Worm (Caenorhabditis elegans) whole organism, L3 larva: ENCODE data around the gene Y54G2A.37.

Source experiments
- R02D3.7 ChIP-seq: fragments of 150-350 bp; optimal IDR thresholded peaks from 2 replicates; lab custom pipeline; 2014; ENCODE audit warnings: missing biosample characterization, missing genetic modification characterization
- ZK546.5 ChIP-seq: sonication (generic microtip); optimal IDR thresholded peaks from 2 replicates; lab custom pipeline; 2017; ENCODE audit warnings: missing biosample characterization, missing genetic modification characterization
- aly-2 ChIP-seq: fragments of 150-350 bp; optimal IDR thresholded peaks from 2 replicates; lab custom pipeline; 2014; ENCODE audit warnings: missing biosample characterization, missing genetic modification characterization
- ama-1 ChIP-seq: fragments of 150-350 bp; optimal IDR thresholded peaks from 2 replicates; lab custom pipeline; 2018
- ceh-16 ChIP-seq: sonication (generic microtip); optimal IDR thresholded peaks from 2 replicates; lab custom pipeline; 2017; ENCODE audit warnings: missing biosample characterization, missing genetic modification characterization
- ceh-28 ChIP-seq: fragments of 150-350 bp; optimal IDR thresholded peaks from 2 replicates; lab custom pipeline; 2014; ENCODE audit warnings: missing biosample characterization, missing genetic modification reagents, missing genetic modification characterization
- ceh-82 ChIP-seq: fragments of 150-350 bp; optimal IDR thresholded peaks from 2 replicates; lab custom pipeline; 2014; ENCODE audit warnings: missing biosample characterization, missing genetic modification characterization
- ceh-9 ChIP-seq: sonication (generic microtip); optimal IDR thresholded peaks from 2 replicates; lab custom pipeline; 2018; ENCODE audit warnings: missing biosample characterization, missing genetic modification characterization
- daf-12 ChIP-seq: fragments of 150-350 bp; optimal IDR thresholded peaks from 2 replicates; lab custom pipeline; 2014; ENCODE audit warnings: missing biosample characterization, missing genetic modification reagents, missing genetic modification characterization
- egl-27 ChIP-seq: sonication (generic microtip); optimal IDR thresholded peaks from 4 replicates; lab custom pipeline; 2017; ENCODE audit warnings: missing biosample characterization, missing genetic modification reagents, missing genetic modification characterization
- egl-5 ChIP-seq: fragments of 150-350 bp; optimal IDR thresholded peaks from 2 replicates; lab custom pipeline; 2017; ENCODE audit warnings: missing biosample characterization, missing genetic modification reagents, missing genetic modification characterization, inconsistent platforms
- elt-1 ChIP-seq: fragments of 150-350 bp; optimal IDR thresholded peaks from 2 replicates; lab custom pipeline; 2014; ENCODE audit warnings: missing biosample characterization, missing genetic modification characterization
- elt-2 ChIP-seq: sonication (generic microtip); optimal IDR thresholded peaks from 2 replicates; lab custom pipeline; 2016; ENCODE audit warnings: missing genetic modification reagents, mild to moderate bottlenecking, missing genetic modification characterization, missing compliant biosample characterization
- elt-3 ChIP-seq, 3 experiments: fragments of 150-350 bp in 1 of 3; sonication (generic microtip) in 2 of 3; optimal IDR thresholded peaks; 2 replicates in 2 of 3; 4 replicates in 1 of 3; lab custom pipeline; 2014 to 2017; ENCODE audit warnings: missing biosample characterization in 3 of 3, missing genetic modification characterization in 3 of 3
- eor-1 ChIP-seq, 2 experiments: fragments of 150-350 bp; optimal IDR thresholded peaks; 2 replicates each; lab custom pipeline; 2014 to 2018; ENCODE audit warnings: missing biosample characterization in 2 of 2, missing genetic modification characterization in 2 of 2
- fkh-10 ChIP-seq: sonication (generic microtip); optimal IDR thresholded peaks from 2 replicates; lab custom pipeline; 2017; ENCODE audit warnings: missing biosample characterization, missing genetic modification reagents, missing genetic modification characterization
- fkh-2 ChIP-seq: fragments of 150-350 bp; optimal IDR thresholded peaks from 2 replicates; lab custom pipeline; 2014; ENCODE audit warnings: missing biosample characterization, missing genetic modification reagents, missing genetic modification characterization
- fos-1 ChIP-seq: fragments of 150-350 bp; optimal IDR thresholded peaks from 2 replicates; lab custom pipeline; 2014; ENCODE audit warnings: missing biosample characterization, missing genetic modification characterization
- hmg-11 ChIP-seq: sonication (generic microtip); optimal IDR thresholded peaks from 2 replicates; lab custom pipeline; 2016; ENCODE audit warnings: missing genetic modification characterization, missing compliant biosample characterization
- jun-1 ChIP-seq: fragments of 150-350 bp; optimal IDR thresholded peaks from 2 replicates; lab custom pipeline; 2014; ENCODE audit warnings: missing biosample characterization, missing genetic modification reagents, missing genetic modification characterization
- lin-15B ChIP-seq: fragments of 150-350 bp; optimal IDR thresholded peaks from 2 replicates; lab custom pipeline; 2014; ENCODE audit warnings: missing biosample characterization, missing genetic modification characterization
- lin-39 ChIP-seq: fragments of 150-350 bp; optimal IDR thresholded peaks from 2 replicates; lab custom pipeline; 2018; ENCODE audit warnings: missing biosample characterization, missing genetic modification reagents, missing genetic modification characterization
- lsy-12 ChIP-seq: sonication (generic microtip); optimal IDR thresholded peaks from 2 replicates; lab custom pipeline; 2016; ENCODE audit warnings: mild to moderate bottlenecking, missing genetic modification characterization, missing compliant biosample characterization
- mdl-1 ChIP-seq: fragments of 150-350 bp; optimal IDR thresholded peaks from 2 replicates; lab custom pipeline; 2014; ENCODE audit warnings: missing biosample characterization, missing genetic modification characterization
- mml-1 ChIP-seq: fragments of 150-350 bp; sonication (generic microtip); optimal IDR thresholded peaks from 3 replicates; lab custom pipeline; 2014; ENCODE audit warnings: missing biosample characterization, missing genetic modification characterization
- nfya-1 ChIP-seq: sonication (generic microtip); optimal IDR thresholded peaks from 2 replicates; lab custom pipeline; 2017; ENCODE audit warnings: missing genetic modification characterization, mild to moderate bottlenecking, missing compliant biosample characterization, antibody characterized with exemption, moderate library complexity; ENCODE audit not compliant: insufficient read depth
- nhr-11 ChIP-seq: fragments of 150-350 bp; optimal IDR thresholded peaks from 2 replicates; lab custom pipeline; 2014; ENCODE audit warnings: missing biosample characterization, missing genetic modification characterization
- nhr-12 ChIP-seq: fragments of 150-350 bp; optimal IDR thresholded peaks from 2 replicates; lab custom pipeline; 2014; ENCODE audit warnings: missing biosample characterization, missing genetic modification characterization
- nhr-23 ChIP-seq: fragments of 150-350 bp; optimal IDR thresholded peaks from 2 replicates; lab custom pipeline; 2014; ENCODE audit warnings: missing biosample characterization, missing genetic modification reagents, missing genetic modification characterization
- nhr-237 ChIP-seq: fragments of 150-350 bp; optimal IDR thresholded peaks from 2 replicates; lab custom pipeline; 2014; ENCODE audit warnings: missing biosample characterization, missing genetic modification characterization
- nhr-25 ChIP-seq: sonication (generic microtip); optimal IDR thresholded peaks from 2 replicates; lab custom pipeline; 2017; ENCODE audit warnings: missing biosample characterization, missing genetic modification characterization
- nhr-28 ChIP-seq: fragments of 150-350 bp; optimal IDR thresholded peaks from 2 replicates; lab custom pipeline; 2014; ENCODE audit warnings: missing biosample characterization, missing genetic modification characterization
- nhr-43 ChIP-seq: sonication (generic microtip); optimal IDR thresholded peaks from 2 replicates; lab custom pipeline; 2016; ENCODE audit warnings: mild to moderate bottlenecking, missing genetic modification characterization, missing compliant biosample characterization; ENCODE audit not compliant: poor library complexity, severe bottlenecking
- nhr-67 ChIP-seq: fragments of 150-350 bp; optimal IDR thresholded peaks from 2 replicates; lab custom pipeline; 2014; ENCODE audit warnings: missing biosample characterization, missing genetic modification characterization
- nhr-76 ChIP-seq: fragments of 150-350 bp; sonication (generic microtip); optimal IDR thresholded peaks from 5 replicates; lab custom pipeline; 2014; ENCODE audit warnings: missing biosample characterization, missing genetic modification characterization
- nhr-77 ChIP-seq: fragments of 150-350 bp; optimal IDR thresholded peaks from 2 replicates; lab custom pipeline; 2014; ENCODE audit warnings: missing biosample characterization, missing genetic modification characterization
- pha-4 ChIP-seq: fragments of 150-350 bp; optimal IDR thresholded peaks from 2 replicates; lab custom pipeline; 2014; ENCODE audit warnings: missing biosample characterization, missing genetic modification reagents, missing genetic modification characterization
- pqm-1 ChIP-seq: fragments of 150-350 bp; optimal IDR thresholded peaks from 2 replicates; lab custom pipeline; 2017; ENCODE audit warnings: missing biosample characterization, missing genetic modification characterization, inconsistent platforms
- sea-2 ChIP-seq: fragments of 150-350 bp; sonication (generic microtip); optimal IDR thresholded peaks from 4 replicates; lab custom pipeline; 2014; ENCODE audit warnings: missing biosample characterization, missing genetic modification reagents, missing genetic modification characterization
- skn-1 ChIP-seq: fragments of 150-350 bp; optimal IDR thresholded peaks from 2 replicates; lab custom pipeline; 2014; ENCODE audit warnings: missing biosample characterization, missing genetic modification characterization
- snpc-4 ChIP-seq: fragments of 150-350 bp; optimal IDR thresholded peaks from 2 replicates; lab custom pipeline; 2014; ENCODE audit warnings: missing biosample characterization, missing genetic modification characterization
- tbx-2 ChIP-seq: sonication (generic microtip); optimal IDR thresholded peaks from 2 replicates; lab custom pipeline; 2016; ENCODE audit warnings: mild to moderate bottlenecking, missing genetic modification characterization, missing compliant biosample characterization
- unc-39 ChIP-seq: sonication (generic microtip); optimal IDR thresholded peaks from 4 replicates; lab custom pipeline; 2017; ENCODE audit warnings: missing biosample characterization, missing genetic modification characterization
- unc-62 ChIP-seq: fragments of 150-350 bp; sonication (generic microtip); optimal IDR thresholded peaks from 4 replicates; lab custom pipeline; 2014; ENCODE audit warnings: missing biosample characterization, missing genetic modification reagents, missing genetic modification characterization
- zag-1 ChIP-seq: fragments of 150-350 bp; optimal IDR thresholded peaks from 2 replicates; lab custom pipeline; 2014; ENCODE audit warnings: missing biosample characterization, missing genetic modification characterization
- ztf-11 ChIP-seq: fragments of 150-350 bp; optimal IDR thresholded peaks from 2 replicates; lab custom pipeline; 2014; ENCODE audit warnings: missing biosample characterization, missing genetic modification characterization
- ztf-4 ChIP-seq: fragments of 150-350 bp; optimal IDR thresholded peaks from 2 replicates; lab custom pipeline; 2014; ENCODE audit warnings: missing biosample characterization, missing genetic modification characterization

Gene Y54G2A.37

ce11 chrIV:2805525-2805924, 15.0 kb upstream of the Y54G2A.37 start, which contains the start of gene Y54G2A.45:
Gene Y54G2A.45 (plus strand): TSS chrIV:2805857.
- no peak for TF ChIP-seq fkh-10 (GFP tag; lab: Kevin White, UChicago)
- TF ChIP-seq tbx-2 (tag; lab: Kevin White, UChicago): peak; percentile 29
- peak; percentile 24 for TF ChIP-seq lsy-12 (tag; lab: Kevin White, UChicago)
- no peak for TF ChIP-seq mml-1
- TF ChIP-seq nhr-11 (tag; lab: Kevin White, UChicago): no peak
- TF ChIP-seq unc-39 (tag; lab: Kevin White, UChicago): no peak
- peak; percentile 30 for TF ChIP-seq hmg-11 (tag; lab: Kevin White, UChicago)
- no peak for TF ChIP-seq daf-12 (tag; lab: Kevin White, UChicago)
- no peak for TF ChIP-seq unc-62 (GFP tag; lab: Kevin White, UChicago)
- no peak for TF ChIP-seq egl-27 (tag; lab: Kevin White, UChicago)
- TF ChIP-seq pha-4 (tag; lab: Kevin White, UChicago): peak; percentile 40
- TF ChIP-seq fos-1 (tag; lab: Kevin White, UChicago): no peak
- TF ChIP-seq nhr-25: no peak
- TF ChIP-seq snpc-4 (tag; lab: Kevin White, UChicago): no peak
- TF ChIP-seq egl-5 (tag; lab: Kevin White, UChicago): no peak
- TF ChIP-seq nhr-43 (tag; lab: Kevin White, UChicago): peak; percentile 31
- no peak for TF ChIP-seq zag-1 (tag; lab: Kevin White, UChicago)
- TF ChIP-seq fkh-2 (tag; lab: Kevin White, UChicago): no peak
- no peak for TF ChIP-seq sea-2 (GFP tag; lab: Kevin White, UChicago)
- TF ChIP-seq nhr-237 (tag; lab: Kevin White, UChicago): no peak
- no peak for TF ChIP-seq nhr-23 (tag; lab: Kevin White, UChicago)
- TF ChIP-seq eor-1 (tag; optimal IDR thresholded peaks at IDR 0.05; lab: Kevin White, UChicago): no peak
- TF ChIP-seq lin-39 (tag; lab: Kevin White, UChicago): peak; percentile 10
- TF ChIP-seq nhr-12: no peak
- no peak for TF ChIP-seq ZK546.5 (tag; lab: Kevin White, UChicago)
- no peak for TF ChIP-seq nhr-77
- no peak for TF ChIP-seq R02D3.7
- no peak for TF ChIP-seq ama-1
- TF ChIP-seq mdl-1 (tag; lab: Kevin White, UChicago): no peak
- TF ChIP-seq ceh-82: no peak
- TF ChIP-seq ceh-16: no peak
- TF ChIP-seq elt-1 (tag; lab: Kevin White, UChicago): no peak
- TF ChIP-seq elt-2 (tag; lab: Kevin White, UChicago): peak; percentile 89
- TF ChIP-seq lin-15B: peak; percentile 6
- TF ChIP-seq ztf-4: no peak
- no peak for TF ChIP-seq ceh-28 (tag; lab: Kevin White, UChicago)
- peak; percentile 81 for TF ChIP-seq pqm-1 (tag; lab: Kevin White, UChicago)
- no peak for TF ChIP-seq nhr-28 (tag; lab: Kevin White, UChicago)
- no peak for TF ChIP-seq aly-2 (tag; lab: Kevin White, UChicago)
- TF ChIP-seq skn-1 (tag; lab: Kevin White, UChicago): peak; percentile 83
- TF ChIP-seq nhr-67 (tag; lab: Kevin White, UChicago): no peak
- no peak for TF ChIP-seq nhr-76 (tag; lab: Kevin White, UChicago)
- no peak for TF ChIP-seq elt-3 (tag; optimal IDR thresholded peaks at IDR 0.05; lab: Kevin White, UChicago)
- no peak for TF ChIP-seq ztf-11 (tag; lab: Kevin White, UChicago)
- TF ChIP-seq ceh-9 (tag; lab: Kevin White, UChicago): no peak
- TF ChIP-seq jun-1: peak; percentile 64
- peak; percentile 31 for TF ChIP-seq nfya-1
